Fruit fly (Drosophila melanogaster) whole organism, embryonic: ENCODE measurements around the gene CG8100.

ENCODE experiments used
- Ada2b ChIP-seq: fragments of 200-800 bp; sonication (Bioruptor generic); IDR thresholded peaks from 2 replicates; pipeline ENCODE4 v1.3.6; 2022; ENCODE audit warnings: missing biosample characterization, missing genetic modification characterization
- CG12219 ChIP-seq: fragments of 200-800 bp; sonication (Bioruptor generic); optimal IDR thresholded peaks from 3 replicates; lab custom pipeline; 2018; ENCODE audit warnings: missing biosample characterization, mild to moderate bottlenecking, missing genetic modification characterization
- CG12391 ChIP-seq: fragments of 200-800 bp; sonication (Bioruptor generic); optimal IDR thresholded peaks from 3 replicates; lab custom pipeline; 2018; ENCODE audit warnings: missing biosample characterization, mild to moderate bottlenecking, missing genetic modification characterization, moderate library complexity
- CG15011 ChIP-seq: fragments of 200-800 bp; sonication (Bioruptor generic); optimal IDR thresholded peaks from 3 replicates; lab custom pipeline; 2018; ENCODE audit warnings: missing biosample characterization, mild to moderate bottlenecking, missing genetic modification characterization
- CG15479 ChIP-seq: fragments of 200-800 bp; sonication (Bioruptor generic); optimal IDR thresholded peaks from 3 replicates; lab custom pipeline; 2019; ENCODE audit warnings: missing biosample characterization, mild to moderate bottlenecking, missing genetic modification characterization, moderate library complexity
- CG17186 ChIP-seq: fragments of 200-800 bp; sonication (Bioruptor generic); optimal IDR thresholded peaks from 3 replicates; lab custom pipeline; 2017; ENCODE audit warnings: missing biosample characterization, missing genetic modification reagents, missing genetic modification characterization
- CG17568 ChIP-seq: fragments of 200-800 bp; sonication (Bioruptor generic); optimal IDR thresholded peaks from 2 replicates; lab custom pipeline; 2018; ENCODE audit warnings: missing biosample characterization, mild to moderate bottlenecking, missing genetic modification characterization, moderate library complexity
- CG18619 ChIP-seq: fragments of 200-800 bp; sonication (Bioruptor generic); optimal IDR thresholded peaks from 3 replicates; lab custom pipeline; 2017; ENCODE audit warnings: missing biosample characterization, mild to moderate bottlenecking, missing genetic modification characterization
- CG2202 ChIP-seq: fragments of 200-800 bp; sonication (Bioruptor generic); optimal IDR thresholded peaks from 2 replicates; lab custom pipeline; 2018; ENCODE audit warnings: missing biosample characterization, mild to moderate bottlenecking, missing genetic modification characterization
- CG3065 ChIP-seq: fragments of 200-800 bp; sonication (Bioruptor generic); optimal IDR thresholded peaks from 2 replicates; lab custom pipeline; 2016; ENCODE audit warnings: missing biosample characterization, missing genetic modification characterization
- CG3281 ChIP-seq: fragments of 200-800 bp; sonication (Bioruptor generic); optimal IDR thresholded peaks from 3 replicates; lab custom pipeline; 2017; ENCODE audit warnings: missing biosample characterization, mild to moderate bottlenecking, missing genetic modification characterization
- CG33213 ChIP-seq: fragments of 200-800 bp; sonication (Bioruptor generic); optimal IDR thresholded peaks from 3 replicates; lab custom pipeline; 2016; ENCODE audit warnings: missing biosample characterization, missing genetic modification characterization
- CG34376 ChIP-seq: fragments of 200-800 bp; sonication (Bioruptor generic); optimal IDR thresholded peaks from 2 replicates; lab custom pipeline; 2018; ENCODE audit warnings: missing biosample characterization, mild to moderate bottlenecking, missing genetic modification characterization
- CG4328 ChIP-seq: fragments of 200-800 bp; sonication (Bioruptor generic); optimal IDR thresholded peaks from 3 replicates; lab custom pipeline; 2017; ENCODE audit warnings: missing biosample characterization, missing genetic modification reagents, missing genetic modification characterization
- CG4404 ChIP-seq: fragments of 200-800 bp; sonication (Bioruptor generic); IDR thresholded peaks from 2 replicates; pipeline ENCODE4 v1.3.6; 2022; ENCODE audit warnings: missing biosample characterization, missing genetic modification characterization
- CG4617 ChIP-seq: fragments of 200-800 bp; sonication (Bioruptor generic); optimal IDR thresholded peaks from 3 replicates; lab custom pipeline; 2016; ENCODE audit warnings: missing biosample characterization, missing genetic modification characterization, borderline replicate concordance
- CG5953 ChIP-seq: fragments of 200-800 bp; sonication (Bioruptor generic); IDR thresholded peaks from 2 replicates; pipeline ENCODE4 v1.3.6; 2022; ENCODE audit warnings: missing biosample characterization, missing genetic modification characterization
- CG6654 ChIP-seq: fragments of 200-800 bp; sonication (Bioruptor generic); optimal IDR thresholded peaks from 2 replicates; lab custom pipeline; 2017; ENCODE audit warnings: missing biosample characterization, mild to moderate bottlenecking, missing genetic modification characterization
- CG9797 ChIP-seq: fragments of 200-800 bp; sonication (Bioruptor generic); optimal IDR thresholded peaks from 3 replicates; lab custom pipeline; 2018; ENCODE audit warnings: missing biosample characterization, mild to moderate bottlenecking, missing genetic modification characterization
- CHES-1-like ChIP-seq: fragments of 200-800 bp; sonication (Bioruptor generic); optimal IDR thresholded peaks from 2 replicates; lab custom pipeline; 2016; ENCODE audit warnings: missing biosample characterization, missing genetic modification characterization
- Camta ChIP-seq: fragments of 200-800 bp; sonication (Bioruptor generic); optimal IDR thresholded peaks from 2 replicates; lab custom pipeline; 2016; ENCODE audit warnings: missing biosample characterization, missing genetic modification characterization
- CoRest ChIP-seq: fragments of 200-800 bp; sonication (Bioruptor generic); optimal IDR thresholded peaks from 3 replicates; lab custom pipeline; 2018; ENCODE audit warnings: missing biosample characterization, mild to moderate bottlenecking, missing genetic modification characterization, moderate library complexity
- Drgx ChIP-seq: fragments of 200-800 bp; sonication (Bioruptor generic); IDR thresholded peaks from 2 replicates; pipeline ENCODE4 v1.3.6; 2022; ENCODE audit warnings: missing biosample characterization, missing genetic modification characterization
- Ets65A ChIP-seq: fragments of 200-800 bp; sonication (Bioruptor generic); peaks from one replicate; lab custom pipeline; 2016; ENCODE audit warnings: missing biosample characterization, missing genetic modification characterization
- HLH3B ChIP-seq: fragments of 200-800 bp; sonication (Bioruptor generic); IDR thresholded peaks from 2 replicates; pipeline ENCODE4 v1.3.6; 2022; ENCODE audit warnings: missing biosample characterization, missing genetic modification characterization
- Hr51 ChIP-seq, 2 experiments: fragments of 200-800 bp; sonication (Bioruptor generic); optimal IDR thresholded peaks; 2 replicates in 1 of 2; 3 replicates in 1 of 2; lab custom pipeline; 2016 to 2018; ENCODE audit warnings: missing biosample characterization in 2 of 2, missing genetic modification characterization in 2 of 2, mild to moderate bottlenecking in 1 of 2, moderate library complexity in 1 of 2
- Med ChIP-seq: fragments of 200-800 bp; sonication (Bioruptor generic); peaks from one replicate; lab custom pipeline; 2016; ENCODE audit warnings: missing biosample characterization, missing genetic modification characterization, mild to moderate bottlenecking, inconsistent platforms, moderate library complexity
- Meics ChIP-seq: fragments of 200-800 bp; sonication (Bioruptor generic); optimal IDR thresholded peaks from 2 replicates; lab custom pipeline; 2017; ENCODE audit warnings: missing biosample characterization, mild to moderate bottlenecking, missing genetic modification characterization
- NFAT ChIP-seq: fragments of 200-800 bp; sonication (Bioruptor generic); IDR thresholded peaks from 2 replicates; pipeline ENCODE4 v1.3.6; 2022; ENCODE audit warnings: missing biosample characterization, missing genetic modification characterization
- Opbp ChIP-seq: fragments of 200-800 bp; sonication (Bioruptor generic); IDR thresholded peaks from 3 replicates; pipeline ENCODE4 v1.3.6; 2022; ENCODE audit warnings: missing biosample characterization, missing genetic modification characterization; ENCODE audit not compliant: partially characterized antibody
- Pdp1 ChIP-seq, 2 experiments: fragments of 200-800 bp; sonication (Bioruptor generic); optimal IDR thresholded peaks; 3 replicates each; lab custom pipeline; 2016; ENCODE audit warnings: missing biosample characterization in 2 of 2, missing genetic modification characterization in 2 of 2, mild to moderate bottlenecking in 1 of 2, moderate library complexity in 1 of 2
- Sox100B ChIP-seq: fragments of 200-800 bp; sonication (Bioruptor generic); optimal IDR thresholded peaks from 3 replicates; lab custom pipeline; 2018; ENCODE audit warnings: missing biosample characterization, mild to moderate bottlenecking, missing genetic modification characterization
- YL-1 ChIP-seq: fragments of 200-800 bp; sonication (Bioruptor generic); optimal IDR thresholded peaks from 3 replicates; lab custom pipeline; 2017; ENCODE audit warnings: missing biosample characterization, mild to moderate bottlenecking, missing genetic modification characterization
- ac ChIP-seq: fragments of 200-800 bp; sonication (Bioruptor generic); optimal IDR thresholded peaks from 3 replicates; lab custom pipeline; 2017; ENCODE audit warnings: missing biosample characterization, mild to moderate bottlenecking, missing genetic modification characterization
- bcd ChIP-seq: fragments of 200-800 bp; sonication (Bioruptor generic); optimal IDR thresholded peaks from 2 replicates; lab custom pipeline; 2017; ENCODE audit warnings: missing biosample characterization, mild to moderate bottlenecking, missing genetic modification characterization
- crol ChIP-seq: fragments of 200-800 bp; sonication (Bioruptor generic); IDR thresholded peaks from 2 replicates; pipeline ENCODE4 v1.3.6; 2022; ENCODE audit warnings: missing biosample characterization, missing genetic modification characterization
- disco-r ChIP-seq: fragments of 200-800 bp; sonication (Bioruptor generic); optimal IDR thresholded peaks from 2 replicates; lab custom pipeline; 2016; ENCODE audit warnings: missing biosample characterization, missing genetic modification characterization
- gem ChIP-seq: fragments of 200-800 bp; sonication (Bioruptor generic); optimal IDR thresholded peaks from 2 replicates; lab custom pipeline; 2019; ENCODE audit warnings: missing biosample characterization, mild to moderate bottlenecking, missing genetic modification characterization, moderate library complexity
- gsb ChIP-seq: fragments of 200-800 bp; sonication (Bioruptor generic); IDR thresholded peaks from 2 replicates; pipeline ENCODE4 v1.3.6; 2022; ENCODE audit warnings: missing biosample characterization, missing genetic modification characterization
- lbe ChIP-seq: fragments of 200-800 bp; sonication (Bioruptor generic); optimal IDR thresholded peaks from 2 replicates; lab custom pipeline; 2016; ENCODE audit warnings: missing biosample characterization, mild to moderate bottlenecking, missing genetic modification characterization
- mam ChIP-seq: fragments of 200-800 bp; sonication (Bioruptor generic); optimal IDR thresholded peaks from 3 replicates; lab custom pipeline; 2016; ENCODE audit warnings: missing biosample characterization, missing genetic modification characterization
- nerfin-1 ChIP-seq: fragments of 200-800 bp; sonication (Bioruptor generic); optimal IDR thresholded peaks from 3 replicates; lab custom pipeline; 2019; ENCODE audit warnings: missing biosample characterization, mild to moderate bottlenecking, missing genetic modification characterization, moderate library complexity
- odd ChIP-seq: fragments of 200-800 bp; sonication (Bioruptor generic); optimal IDR thresholded peaks from 2 replicates; lab custom pipeline; 2017; ENCODE audit warnings: missing biosample characterization, mild to moderate bottlenecking, missing genetic modification characterization
- pho ChIP-seq: fragments of 200-800 bp; sonication (Bioruptor generic); optimal IDR thresholded peaks from 2 replicates; lab custom pipeline; 2016; ENCODE audit warnings: missing biosample characterization, missing genetic modification characterization
- psq ChIP-seq: fragments of 200-800 bp; sonication (Bioruptor generic); optimal IDR thresholded peaks from 2 replicates; lab custom pipeline; 2017; ENCODE audit warnings: missing biosample characterization, missing genetic modification characterization
- sd ChIP-seq: fragments of 200-800 bp; sonication (Bioruptor generic); optimal IDR thresholded peaks from 3 replicates; lab custom pipeline; 2018; ENCODE audit warnings: missing biosample characterization, mild to moderate bottlenecking, missing genetic modification characterization, moderate library complexity
- shn ChIP-seq: fragments of 200-800 bp; sonication (Bioruptor generic); optimal IDR thresholded peaks from 3 replicates; lab custom pipeline; 2016; ENCODE audit warnings: missing biosample characterization, missing genetic modification characterization
- ssp ChIP-seq: fragments of 200-800 bp; sonication (Bioruptor generic); IDR thresholded peaks from 2 replicates; pipeline ENCODE4 v1.3.6; 2022; ENCODE audit warnings: missing biosample characterization, missing genetic modification characterization
- tio ChIP-seq: fragments of 200-800 bp; sonication (Bioruptor generic); optimal IDR thresholded peaks from 2 replicates; lab custom pipeline; 2017; ENCODE audit warnings: missing biosample characterization, missing genetic modification characterization, inconsistent platforms
- zfh2 ChIP-seq: fragments of 200-800 bp; sonication (Bioruptor generic); optimal IDR thresholded peaks from 2 replicates; lab custom pipeline; 2016; ENCODE audit warnings: missing biosample characterization, missing genetic modification characterization

CG8100 gene

dm6 chr3L:14055260-14055696 is 28.1 kb upstream of the CG8100 start (continued):
- peak; percentile 25 for TF ChIP-seq CoRest (tag; lab: Kevin White, UChicago)
- TF ChIP-seq zfh2 (GFP tag; lab: Kevin White, UChicago), result peak; percentile 9
- TF ChIP-seq CG15011 (GFP tag; lab: Kevin White, UChicago), result no peak
- peak; percentile 7 for TF ChIP-seq bcd (GFP tag; lab: Kevin White, UChicago)
- peak in 1 of 2 experiments; percentile 7 for TF ChIP-seq Hr51 (GFP tag; optimal IDR thresholded peaks at IDR 0.05; lab: Kevin White, UChicago)
- TF ChIP-seq NFAT (GFP tag; lab: Robert Waterston, UW), result 0 out of 2 replicates have a peak, but pooled peaks have one; percentile 17
- peak; percentile 75 for TF ChIP-seq Ets65A (GFP tag; lab: Kevin White, UChicago)
- no peak for TF ChIP-seq sd
- peak in 1 of 2 experiments; percentile 6 for TF ChIP-seq Pdp1 (GFP tag; optimal IDR thresholded peaks at IDR 0.05; lab: Kevin White, UChicago)
- peak; percentile 18 for TF ChIP-seq CG6654 (GFP tag; lab: Kevin White, UChicago)
- TF ChIP-seq CG18619 (GFP tag; lab: Kevin White, UChicago), result peak; percentile 17
- no peak for TF ChIP-seq ssp (GFP tag; lab: Robert Waterston, UW)
- TF ChIP-seq CG12219, result no peak
- no peak for TF ChIP-seq disco-r
- TF ChIP-seq mam, result peak; percentile 3
- peak; percentile 25 for TF ChIP-seq Sox100B (GFP tag; lab: Kevin White, UChicago)
- TF ChIP-seq CG9797 (GFP tag; lab: Kevin White, UChicago), result no peak
- TF ChIP-seq CG3281 (GFP tag; lab: Kevin White, UChicago), result peak; percentile 45
- TF ChIP-seq ac (GFP tag; lab: Kevin White, UChicago), result no peak
- TF ChIP-seq tio (GFP tag; lab: Kevin White, UChicago), result peak; percentile 22
- TF ChIP-seq CG2202, result no peak
- TF ChIP-seq CG34376 (GFP tag; lab: Kevin White, UChicago), result no peak
- peak; percentile 16 for TF ChIP-seq shn (GFP tag; lab: Kevin White, UChicago)
- peak; percentile 41 for TF ChIP-seq gem (tag; lab: Kevin White, UChicago)
- no peak for TF ChIP-seq pho (GFP tag; lab: Kevin White, UChicago)
- no peak for TF ChIP-seq CG17186 (GFP tag; lab: Kevin White, UChicago)
- TF ChIP-seq Meics (GFP tag; lab: Kevin White, UChicago), result peak; percentile 49
- no peak for TF ChIP-seq YL-1
- peak; percentile 81 for TF ChIP-seq Med (GFP tag; lab: Kevin White, UChicago)
- TF ChIP-seq CG4328 (GFP tag; lab: Kevin White, UChicago), result no peak
- no peak for TF ChIP-seq CG4404 (GFP tag; lab: Robert Waterston, UW)
- TF ChIP-seq CHES-1-like (GFP tag; lab: Kevin White, UChicago), result no peak

- TF ChIP-seq psq (GFP tag; lab: Kevin White, UChicago) (no peak), Opbp (GFP tag; lab: Robert Waterston, UW) (0 out of 3 replicates have a peak, but pooled peaks have one; percentile 21), Camta (GFP tag; lab: Kevin White, UChicago) (no peak), odd (GFP tag; lab: Kevin White, UChicago) (no peak), CG4617 (no peak), CG15479 (GFP tag; lab: Kevin White, UChicago) (peak; percentile 70), Ada2b (no peak), CG12391 (no peak), CG3065 (no peak), nerfin-1 (tag; lab: Kevin White, UChicago) (no peak), crol (peak; percentile 88), gsb (GFP tag; lab: Robert Waterston, UW) (no peak), lbe (GFP tag; lab: Kevin White, UChicago) (peak; percentile 2), CG33213 (GFP tag; lab: Kevin White, UChicago) (no peak), Drgx (GFP tag; lab: Robert Waterston, UW) (no peak), CG9797 (GFP tag; lab: Kevin White, UChicago) (no peak), CG17568 (GFP tag; lab: Kevin White, UChicago) (no peak), HLH3B (GFP tag; lab: Robert Waterston, UW) (no peak), CG5953 (GFP tag; lab: Robert Waterston, UW) (0 out of 2 replicates have a peak, but pooled peaks have one; percentile 23)
Observed at dm6 chr3L:14055815-14056516, 27.4 kb upstream of the CG8100 start.
